Worm (Caenorhabditis elegans): Measurements from ENCODE around the gene ubc-6.

DNA sequence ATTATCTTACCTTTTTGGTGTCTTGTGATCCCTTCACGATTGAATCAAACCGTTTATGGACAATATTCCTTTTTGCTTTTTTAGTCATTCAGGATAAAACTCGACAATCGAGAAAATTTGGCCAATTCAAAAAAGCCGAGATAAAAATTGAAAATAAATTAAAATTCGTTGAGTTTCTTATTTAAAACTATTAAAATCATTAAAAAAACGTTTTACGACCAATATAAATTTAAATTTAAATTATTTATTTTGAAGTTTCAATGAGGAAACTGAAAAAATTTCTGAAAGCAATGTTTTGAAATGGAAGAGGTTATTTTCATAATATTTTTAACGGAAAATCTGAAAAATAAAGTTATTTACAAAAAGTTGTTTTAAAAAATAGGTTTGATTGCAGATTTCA is 44.3 kb downstream of the ubc-6 start, which contains the start of gene ZK1290.15:
- TF ChIP-seq mls-2 (tag; optimal IDR thresholded peaks at IDR 0.05), result no peak
- TF ChIP-seq ceh-39 (tag; optimal IDR thresholded peaks at IDR 0.05), result no peak
- no peak for TF ChIP-seq tbx-8 (GFP tag; optimal IDR thresholded peaks at IDR 0.05)
- no peak for TF ChIP-seq unc-62 (GFP tag; optimal IDR thresholded peaks at IDR 0.05)
- TF ChIP-seq nhr-237 (tag; optimal IDR thresholded peaks at IDR 0.05), result no peak
- no peak for TF ChIP-seq nhr-12 (tag; optimal IDR thresholded peaks at IDR 0.05)
- TF ChIP-seq lin-13 (tag; optimal IDR thresholded peaks at IDR 0.05), result no peak
- TF ChIP-seq ces-1 (GFP tag; optimal IDR thresholded peaks at IDR 0.05), result no peak
- TF ChIP-seq elt-1 (tag; optimal IDR thresholded peaks at IDR 0.05; ENCODE audit: borderline replicate concordance, insufficient read depth), result no peak
- no peak for TF ChIP-seq nhr-2 (tag; optimal IDR thresholded peaks at IDR 0.05)
- TF ChIP-seq pha-4 (tag; optimal IDR thresholded peaks at IDR 0.05), result no peak
- TF ChIP-seq bed-3 (GFP tag; optimal IDR thresholded peaks at IDR 0.05), result no peak
- no peak for TF ChIP-seq mep-1 (tag; optimal IDR thresholded peaks at IDR 0.05)
